Fruit fly (Drosophila melanogaster) whole organism: ENCODE data around the gene CG42237.

Experiments used
- Dll ChIP-seq: fragments of >200 bp; optimal IDR thresholded peaks from 2 replicates; lab custom pipeline; 2017
- EcR ChIP-seq, 2 experiments: fragments of >200 bp; optimal IDR thresholded peaks; 2 replicates each; lab custom pipeline; 2017; ENCODE audit warnings: missing biosample characterization in 2 of 2, missing genetic modification characterization in 2 of 2, missing genetic modification reagents in 2 of 2
- pan ChIP-seq: fragments of >200 bp; optimal IDR thresholded peaks from 2 replicates; lab custom pipeline; 2017
- psq ChIP-seq: fragments of >200 bp; optimal IDR thresholded peaks from 2 replicates; lab custom pipeline; 2017
- usp ChIP-seq: fragments of >200 bp; optimal IDR thresholded peaks from 2 replicates; lab custom pipeline; 2017; ENCODE audit warnings: missing biosample characterization, missing genetic modification characterization, mixed read lengths

- TF ChIP-seq EcR (GFP tag; optimal IDR thresholded peaks at IDR 0.05; lab: Kevin White, UChicago) (no peak), Dll (lab: Kevin White, UChicago) (no peak), usp (GFP tag; lab: Kevin White, UChicago) (no peak), pan (lab: Kevin White, UChicago) (no peak), psq (no peak)
Measured at dm6 chrX:13149083-13149482, 34.2 kb downstream of the CG42237 start.
